Worm (Caenorhabditis elegans) whole organism, mixed stage, embryonic: Measurements from ENCODE around the gene C39B10.5.

Source experiments
- M03D4.4 ChIP-seq: sonication (generic microtip); optimal IDR thresholded peaks from 2 replicates; lab custom pipeline; 2017; ENCODE audit warnings: mild to moderate bottlenecking, missing genetic modification characterization, missing compliant biosample characterization
- bed-3 ChIP-seq: fragments of 200-800 bp; sonication (Bioruptor generic); optimal IDR thresholded peaks from 3 replicates; lab custom pipeline; 2018; ENCODE audit warnings: mild to moderate bottlenecking, missing genetic modification characterization, moderate library complexity, missing compliant biosample characterization
- blmp-1 ChIP-seq: fragments of 150-350 bp; optimal IDR thresholded peaks from 2 replicates; lab custom pipeline; 2014; ENCODE audit warnings: missing biosample characterization, missing genetic modification characterization
- ceh-43 ChIP-seq: fragments of 200-800 bp; sonication (Bioruptor generic); optimal IDR thresholded peaks from 2 replicates; lab custom pipeline; 2018; ENCODE audit warnings: mild to moderate bottlenecking, missing genetic modification characterization, moderate library complexity, missing compliant biosample characterization
- ceh-83 ChIP-seq: fragments of 200-800 bp; sonication (Bioruptor generic); optimal IDR thresholded peaks from 2 replicates; lab custom pipeline; 2018; ENCODE audit warnings: mild to moderate bottlenecking, missing genetic modification characterization, missing compliant biosample characterization
- ces-1 ChIP-seq: fragments of 150-350 bp; optimal IDR thresholded peaks from 2 replicates; lab custom pipeline; 2014; ENCODE audit warnings: missing biosample characterization, missing genetic modification reagents, missing genetic modification characterization
- elt-1 ChIP-seq: sonication (generic microtip); optimal IDR thresholded peaks from 2 replicates; lab custom pipeline; 2017; ENCODE audit warnings: missing genetic modification characterization, mild to moderate bottlenecking, missing compliant biosample characterization, antibody characterized with exemption, moderate library complexity, borderline replicate concordance; ENCODE audit not compliant: insufficient read depth
- elt-3 ChIP-seq: fragments of 150-350 bp; optimal IDR thresholded peaks from 2 replicates; lab custom pipeline; 2014; ENCODE audit warnings: missing biosample characterization, missing genetic modification characterization
- flh-1 ChIP-seq: fragments of 200-800 bp; sonication (Bioruptor generic); optimal IDR thresholded peaks from 2 replicates; lab custom pipeline; 2018; ENCODE audit warnings: mild to moderate bottlenecking, missing genetic modification characterization, moderate library complexity, missing compliant biosample characterization
- ham-2 ChIP-seq: fragments of 200-800 bp; sonication (Bioruptor generic); optimal IDR thresholded peaks from 2 replicates; lab custom pipeline; 2018; ENCODE audit warnings: mild to moderate bottlenecking, missing genetic modification characterization, missing compliant biosample characterization
- hlh-1 ChIP-seq: fragments of 150-350 bp; optimal IDR thresholded peaks from 2 replicates; lab custom pipeline; 2014; ENCODE audit warnings: missing biosample characterization, missing genetic modification reagents, missing genetic modification characterization
- lin-13 ChIP-seq: fragments of 150-350 bp; optimal IDR thresholded peaks from 2 replicates; lab custom pipeline; 2014; ENCODE audit warnings: missing biosample characterization, missing genetic modification characterization
- lin-32 ChIP-seq: fragments of 200-800 bp; sonication (Bioruptor generic); optimal IDR thresholded peaks from 2 replicates; lab custom pipeline; 2018; ENCODE audit warnings: mild to moderate bottlenecking, missing genetic modification characterization, missing compliant biosample characterization
- lsy-2 ChIP-seq: fragments of 150-350 bp; optimal IDR thresholded peaks from 2 replicates; lab custom pipeline; 2014; ENCODE audit warnings: missing biosample characterization, missing genetic modification characterization
- mab-5 ChIP-seq: fragments of 150-350 bp; optimal IDR thresholded peaks from 2 replicates; lab custom pipeline; 2014; ENCODE audit warnings: missing biosample characterization, missing genetic modification characterization
- mep-1 ChIP-seq: fragments of 150-350 bp; optimal IDR thresholded peaks from 2 replicates; lab custom pipeline; 2017; ENCODE audit warnings: missing biosample characterization, missing genetic modification reagents, missing genetic modification characterization, inconsistent platforms
- mls-2 ChIP-seq: sonication (generic microtip); optimal IDR thresholded peaks from 2 replicates; lab custom pipeline; 2016; ENCODE audit warnings: mild to moderate bottlenecking, missing genetic modification characterization, moderate library complexity, missing compliant biosample characterization
- nhr-12 ChIP-seq: fragments of 150-350 bp; optimal IDR thresholded peaks from 2 replicates; lab custom pipeline; 2014; ENCODE audit warnings: missing biosample characterization, missing genetic modification characterization
- nhr-2 ChIP-seq: fragments of 150-350 bp; optimal IDR thresholded peaks from 2 replicates; lab custom pipeline; 2014; ENCODE audit warnings: missing biosample characterization, missing genetic modification characterization
- nhr-237 ChIP-seq: fragments of 150-350 bp; optimal IDR thresholded peaks from 2 replicates; lab custom pipeline; 2014; ENCODE audit warnings: missing biosample characterization, missing genetic modification characterization
- nhr-28 ChIP-seq: fragments of 150-350 bp; optimal IDR thresholded peaks from 2 replicates; lab custom pipeline; 2014; ENCODE audit warnings: missing biosample characterization, missing genetic modification characterization
- nhr-76 ChIP-seq: sonication (generic microtip); optimal IDR thresholded peaks from 2 replicates; lab custom pipeline; 2017; ENCODE audit warnings: missing biosample characterization, missing genetic modification characterization
- pha-4 ChIP-seq: fragments of 150-350 bp; optimal IDR thresholded peaks from 2 replicates; lab custom pipeline; 2018; ENCODE audit warnings: missing biosample characterization, missing genetic modification reagents, missing genetic modification characterization
- sem-2 ChIP-seq: fragments of 200-800 bp; sonication (Bioruptor generic); optimal IDR thresholded peaks from 2 replicates; lab custom pipeline; 2018; ENCODE audit warnings: mild to moderate bottlenecking, missing genetic modification characterization, missing compliant biosample characterization
- snpc-4 ChIP-seq: fragments of 150-350 bp; optimal IDR thresholded peaks from 2 replicates; lab custom pipeline; 2014; ENCODE audit warnings: missing biosample characterization, missing genetic modification characterization
- sptf-1 ChIP-seq: sonication (generic microtip); optimal IDR thresholded peaks from 2 replicates; lab custom pipeline; 2017; ENCODE audit warnings: mild to moderate bottlenecking, missing genetic modification characterization, moderate library complexity, missing compliant biosample characterization
- tbx-8 ChIP-seq: fragments of 200-800 bp; sonication (Bioruptor generic); optimal IDR thresholded peaks from 2 replicates; lab custom pipeline; 2018; ENCODE audit warnings: mild to moderate bottlenecking, missing genetic modification characterization, moderate library complexity, missing compliant biosample characterization
- unc-120 ChIP-seq: sonication (generic microtip); optimal IDR thresholded peaks from 2 replicates; lab custom pipeline; 2017; ENCODE audit warnings: missing genetic modification characterization, missing compliant biosample characterization; ENCODE audit not compliant: poor library complexity, severe bottlenecking
- unc-39 ChIP-seq: fragments of 150-350 bp; optimal IDR thresholded peaks from 2 replicates; lab custom pipeline; 2014; ENCODE audit warnings: missing biosample characterization, missing genetic modification characterization
- unc-62 ChIP-seq: fragments of 150-350 bp; optimal IDR thresholded peaks from 2 replicates; lab custom pipeline; 2014; ENCODE audit warnings: missing biosample characterization, missing genetic modification reagents, missing genetic modification characterization
- zip-8 ChIP-seq: fragments of 150-350 bp; optimal IDR thresholded peaks from 2 replicates; lab custom pipeline; 2014; ENCODE audit warnings: missing biosample characterization, missing genetic modification characterization

The C39B10.5 gene

ce11 chrX:10443836-10444235 is 3.3 kb upstream of the C39B10.5 start, which contains the start of gene C39B10.3:
Gene C39B10.3 (plus strand): TSS chrX:10444136.
- no peak for TF ChIP-seq elt-1 (tag; lab: Kevin White, UChicago)
- TF ChIP-seq mls-2 (tag; lab: Kevin White, UChicago): no peak
- no peak for TF ChIP-seq lin-13 (tag; lab: Kevin White, UChicago)
- TF ChIP-seq zip-8 (tag; lab: Kevin White, UChicago): no peak
- TF ChIP-seq nhr-2 (tag; lab: Kevin White, UChicago): no peak
- TF ChIP-seq flh-1 (GFP tag; lab: Kevin White, UChicago): no peak
- no peak for TF ChIP-seq ham-2
- no peak for TF ChIP-seq unc-62 (GFP tag; lab: Kevin White, UChicago)
- no peak for TF ChIP-seq bed-3 (GFP tag; lab: Kevin White, UChicago)
- TF ChIP-seq nhr-76 (tag; lab: Kevin White, UChicago): no peak
- no peak for TF ChIP-seq nhr-12 (tag; lab: Kevin White, UChicago)

ce11 chrX:10444705-10445104 is 2.4 kb upstream of the C39B10.5 start, which contains the start of gene C39B10.4:
Gene C39B10.4 (plus strand): TSS chrX:10445005.
- TF ChIP-seq lsy-2 (no peak), flh-1 (GFP tag; lab: Kevin White, UChicago) (no peak), sptf-1 (tag; lab: Kevin White, UChicago) (no peak), nhr-237 (tag; lab: Kevin White, UChicago) (no peak), zip-8 (tag; lab: Kevin White, UChicago) (no peak), blmp-1 (tag; lab: Kevin White, UChicago) (no peak), elt-1 (tag; lab: Kevin White, UChicago) (no peak), lin-32 (GFP tag; lab: Kevin White, UChicago) (no peak)
- TF ChIP-seq, all 35 proteins: peak for 0

ce11 chrX:10453960-10454359 is 6.8 kb downstream of the C39B10.5 start, which contains the start of gene lgc-41:
Gene lgc-41 (plus strand): TSS chrX:10454260.
- no peak for TF ChIP-seq elt-1 (tag; lab: Kevin White, UChicago)
- no peak for TF ChIP-seq sptf-1 (tag; lab: Kevin White, UChicago)
- no peak for TF ChIP-seq mls-2 (tag; lab: Kevin White, UChicago)
- no peak for TF ChIP-seq lsy-2
- no peak for TF ChIP-seq lin-32 (GFP tag; lab: Kevin White, UChicago)
- TF ChIP-seq ceh-83 (GFP tag; lab: Kevin White, UChicago): no peak
- no peak for TF ChIP-seq mep-1 (tag; lab: Kevin White, UChicago)
- TF ChIP-seq pha-4 (tag; lab: Kevin White, UChicago): no peak
- no peak for TF ChIP-seq tbx-8 (GFP tag; lab: Kevin White, UChicago)
- no peak for TF ChIP-seq sem-2 (GFP tag; lab: Kevin White, UChicago)
- TF ChIP-seq zip-8 (tag; lab: Kevin White, UChicago): no peak
- no peak for TF ChIP-seq bed-3 (GFP tag; lab: Kevin White, UChicago)

ce11 chrX:10462391-10462790 is 15.2 kb downstream of the C39B10.5 start:
- TF ChIP-seq bed-3 (GFP tag; lab: Kevin White, UChicago) (no peak), elt-3 (tag; lab: Kevin White, UChicago) (no peak), nhr-237 (tag; lab: Kevin White, UChicago) (no peak), mab-5 (tag; lab: Kevin White, UChicago) (no peak), unc-120 (tag; lab: Kevin White, UChicago) (no peak), zip-8 (tag; lab: Kevin White, UChicago) (no peak), M03D4.4 (tag; lab: Kevin White, UChicago) (no peak), blmp-1 (tag; lab: Kevin White, UChicago) (no peak), flh-1 (GFP tag; lab: Kevin White, UChicago) (no peak)

ce11 chrX:10463542-10463941 is 16.4 kb downstream of the C39B10.5 start, which contains the start of gene C39B10.1:
Gene C39B10.1 (minus strand): TSS chrX:10463642.
- TF ChIP-seq nhr-2 (tag; lab: Kevin White, UChicago) (no peak), sem-2 (GFP tag; lab: Kevin White, UChicago) (no peak), lin-13 (tag; lab: Kevin White, UChicago) (no peak), lin-32 (GFP tag; lab: Kevin White, UChicago) (no peak), nhr-12 (tag; lab: Kevin White, UChicago) (no peak), ces-1 (GFP tag; lab: Kevin White, UChicago) (no peak), tbx-8 (GFP tag; lab: Kevin White, UChicago) (no peak), lsy-2 (no peak), ham-2 (no peak), elt-1 (tag; lab: Kevin White, UChicago) (no peak), ceh-43 (GFP tag; lab: Kevin White, UChicago) (no peak), nhr-76 (tag; lab: Kevin White, UChicago) (no peak), hlh-1 (tag; lab: Kevin White, UChicago) (no peak), unc-39 (no peak), nhr-28 (tag; lab: Kevin White, UChicago) (no peak), unc-62 (GFP tag; lab: Kevin White, UChicago) (no peak), snpc-4 (tag; lab: Kevin White, UChicago) (no peak)
